Fruit fly (Drosophila melanogaster): ENCODE results near the gene CG5953.

Gene CG5953

dm6 chr2L:16532702-16533385, at the start of gene CG5953 (continued):
- TF ChIP-seq CG10274 (GFP tag; optimal IDR thresholded peaks at IDR 0.05) (peak; percentile 86), nau (GFP tag; optimal IDR thresholded peaks at IDR 0.05) (peak; percentile 98), Myb (GFP tag; optimal IDR thresholded peaks at IDR 0.05) (peak; percentile 86), CG13624 (GFP tag; optimal IDR thresholded peaks at IDR 0.05) (peak; percentile 94), CG4424 (GFP tag; optimal IDR thresholded peaks at IDR 0.05) (peak; percentile 96), en (GFP tag; optimal IDR thresholded peaks at IDR 0.05) (peak; percentile 90), CG13424 (tag; optimal IDR thresholded peaks at IDR 0.05) (peak; percentile 98), jing (GFP tag; optimal IDR thresholded peaks at IDR 0.05) (peak; percentile 96), CG10565 (GFP tag; optimal IDR thresholded peaks at IDR 0.05) (peak; percentile 89), CG10209 (GFP tag; optimal IDR thresholded peaks at IDR 0.05) (peak; percentile 96), prd (optimal IDR thresholded peaks at IDR 0.05) (no peak), prd (GFP tag; IDR thresholded peaks at IDR 0.05) (peak; percentile 98), grau (tag; optimal IDR thresholded peaks at IDR 0.05) (peak; percentile 95), CG34422 (GFP tag; IDR thresholded peaks at IDR 0.05) (peak; percentile 95), Mrtf (GFP tag; IDR thresholded peaks at IDR 0.05) (peak; percentile 97), Stat92E (GFP tag; optimal IDR thresholded peaks at IDR 0.05) (peak in 1 of 3 experiments; percentile 96), her (GFP tag; optimal IDR thresholded peaks at IDR 0.05) (peak; percentile 84), CG15011 (GFP tag; optimal IDR thresholded peaks at IDR 0.05) (peak; percentile 96), CG7372 (GFP tag; IDR thresholded peaks at IDR 0.05) (peak; percentile 95), Dad (GFP tag; optimal IDR thresholded peaks at IDR 0.05) (peak; percentile 71), CG34224 (GFP tag; IDR thresholded peaks at IDR 0.05; ENCODE audit: partially characterized antibody) (peak; percentile 62), CG5953 (GFP tag; IDR thresholded peaks at IDR 0.05) (peak; percentile 92), CG7928 (GFP tag; optimal IDR thresholded peaks at IDR 0.05) (peak; percentile 75), Pdp1 (GFP tag; optimal IDR thresholded peaks at IDR 0.05) (peak; percentile 85 to 92), Drgx (GFP tag; IDR thresholded peaks at IDR 0.05) (peak; percentile 98), jumu (GFP tag; optimal IDR thresholded peaks at IDR 0.05) (peak; percentile 93), wdn (GFP tag; IDR thresholded peaks at IDR 0.05) (peak; percentile 94), CTCF (GFP tag; optimal IDR thresholded peaks at IDR 0.05) (peak; percentile 66), emc (GFP tag; optimal IDR thresholded peaks at IDR 0.05) (peak; percentile 82), chn (GFP tag; optimal IDR thresholded peaks at IDR 0.05) (peak; percentile 93), CG6854 (GFP tag; optimal IDR thresholded peaks at IDR 0.05) (peak; percentile 97), Poxn (GFP tag; IDR thresholded peaks at IDR 0.05) (peak; percentile 93), YL-1 (GFP tag; optimal IDR thresholded peaks at IDR 0.05) (peak; percentile 82), Oaz (GFP tag; IDR thresholded peaks at IDR 0.05) (peak; percentile 91), ttk (GFP tag; IDR thresholded peaks at IDR 0.05) (peak; percentile 92), gce (GFP tag; IDR thresholded peaks at IDR 0.05) (peak; percentile 85; the same call in 2 of the 3 replicates), MTF-1 (GFP tag; optimal IDR thresholded peaks at IDR 0.05; ENCODE audit: borderline replicate concordance) (peak; percentile 66), btn (GFP tag; optimal IDR thresholded peaks at IDR 0.05) (peak; percentile 72), CG18476 (GFP tag; optimal IDR thresholded peaks at IDR 0.05) (peak; percentile 90), CG12155 (GFP tag; optimal IDR thresholded peaks at IDR 0.05) (peak; percentile 93), tna (GFP tag; IDR thresholded peaks at IDR 0.05; ENCODE audit: partially characterized antibody) (peak; percentile 57; the same call in 1 of the 2 replicates), Atf6 (GFP tag; IDR thresholded peaks at IDR 0.05) (peak; percentile 97)
